Worm (Caenorhabditis elegans) whole organism, L3 larva: ENCODE measurements around the gene dohh-1.

Source experiments
- ZK546.5 ChIP-seq: sonication (generic microtip); optimal IDR thresholded peaks from 2 replicates; lab custom pipeline; 2017; ENCODE audit warnings: missing biosample characterization, missing genetic modification characterization
- fos-1 ChIP-seq: fragments of 150-350 bp; optimal IDR thresholded peaks from 2 replicates; lab custom pipeline; 2014; ENCODE audit warnings: missing biosample characterization, missing genetic modification characterization
- nfya-1 ChIP-seq: sonication (generic microtip); optimal IDR thresholded peaks from 2 replicates; lab custom pipeline; 2017; ENCODE audit warnings: missing genetic modification characterization, mild to moderate bottlenecking, missing compliant biosample characterization, antibody characterized with exemption, moderate library complexity; ENCODE audit not compliant: insufficient read depth
- nhr-25 ChIP-seq: sonication (generic microtip); optimal IDR thresholded peaks from 2 replicates; lab custom pipeline; 2017; ENCODE audit warnings: missing biosample characterization, missing genetic modification characterization
- pha-4 ChIP-seq: fragments of 150-350 bp; optimal IDR thresholded peaks from 2 replicates; lab custom pipeline; 2014; ENCODE audit warnings: missing biosample characterization, missing genetic modification reagents, missing genetic modification characterization
- unc-62 ChIP-seq: fragments of 150-350 bp; sonication (generic microtip); optimal IDR thresholded peaks from 4 replicates; lab custom pipeline; 2014; ENCODE audit warnings: missing biosample characterization, missing genetic modification reagents, missing genetic modification characterization
- zag-1 ChIP-seq: fragments of 150-350 bp; optimal IDR thresholded peaks from 2 replicates; lab custom pipeline; 2014; ENCODE audit warnings: missing biosample characterization, missing genetic modification characterization

DNA sequence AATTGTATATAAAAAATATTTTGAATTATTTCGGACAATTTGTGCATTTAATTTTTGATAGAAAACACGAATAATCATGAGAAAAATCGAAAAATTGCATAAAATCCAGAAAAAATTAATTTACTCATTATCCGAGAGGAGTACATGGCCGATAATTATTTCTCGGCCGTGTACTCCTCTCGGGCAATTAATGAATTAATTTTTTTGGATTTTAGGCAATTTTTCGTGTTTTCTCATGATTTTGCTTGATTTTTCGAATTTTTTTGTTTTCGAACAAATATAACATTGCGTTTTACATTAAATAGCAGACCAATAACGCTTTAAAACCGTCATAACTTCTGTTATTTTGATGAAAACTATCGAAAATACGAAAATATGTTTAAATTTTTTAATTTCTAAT, 41.8 kb upstream of the dohh-1 start:
- TF ChIP-seq nfya-1 (tag; lab: Kevin White, UChicago) (peak; percentile 50), fos-1 (tag; lab: Kevin White, UChicago) (no peak), pha-4 (tag; lab: Kevin White, UChicago) (peak; percentile 61), ZK546.5 (tag; lab: Kevin White, UChicago) (no peak), zag-1 (tag; lab: Kevin White, UChicago) (no peak), nhr-25 (tag; lab: Kevin White, UChicago) (no peak), unc-62 (no peak)
